Fruit fly (Drosophila melanogaster): ENCODE measurements around the gene CG13284.

The CG13284 gene

dm6 chr2L:16824905-16825333 lies 23.6 kb downstream of the CG13284 start, which contains the start of gene Cse1 (continued):
- TF ChIP-seq inv (GFP tag; IDR thresholded peaks at IDR 0.05; ENCODE audit: partially characterized antibody) (peak; percentile 55; the same call in 1 of the 2 replicates), pzg (GFP tag; optimal IDR thresholded peaks at IDR 0.05) (peak; percentile 34), pfk (GFP tag; optimal IDR thresholded peaks at IDR 0.05) (no peak), nerfin-1 (tag; optimal IDR thresholded peaks at IDR 0.05) (peak; percentile 98)

- TF ChIP-seq Hmx (GFP tag; optimal IDR thresholded peaks at IDR 0.05) (no peak), chm (GFP tag; IDR thresholded peaks at IDR 0.05) (no peak), Lim3 (GFP tag; IDR thresholded peaks at IDR 0.05) (no peak)
Measured at dm6 chr2L:16820993-16821392, 27.5 kb downstream of the CG13284 start, which contains the start of gene CG13280. Gene CG13280, minus strand, starts transcription at chr2L:16821093.

- TF ChIP-seq Pdp1 (GFP tag; optimal IDR thresholded peaks at IDR 0.05) (peak in 1 of 2 experiments; percentile 19), grau (tag; optimal IDR thresholded peaks at IDR 0.05) (peak; percentile 37), Hmr (GFP tag; optimal IDR thresholded peaks at IDR 0.05) (peak; percentile 61), CG12219 (GFP tag; optimal IDR thresholded peaks at IDR 0.05) (peak; percentile 31), ac (GFP tag; optimal IDR thresholded peaks at IDR 0.05) (no peak), CG31224 (GFP tag; IDR thresholded peaks at IDR 0.05) (peak; percentile 89), gcm (GFP tag; optimal IDR thresholded peaks at IDR 0.05) (peak; percentile 40), CG34376 (GFP tag; optimal IDR thresholded peaks at IDR 0.05) (peak; percentile 71), grn (GFP tag; optimal IDR thresholded peaks at IDR 0.05) (peak; percentile 32), CG10147 (GFP tag; optimal IDR thresholded peaks at IDR 0.05) (peak; percentile 28), ara (GFP tag; IDR thresholded peaks at IDR 0.05) (0 out of 2 replicates have a peak, but pooled peaks have one; percentile 31), schlank (tag; optimal IDR thresholded peaks at IDR 0.05) (peak; percentile 10), PHDP (tag; optimal IDR thresholded peaks at IDR 0.05) (peak; percentile 74), CG18599 (GFP tag; optimal IDR thresholded peaks at IDR 0.05) (peak; percentile 36), kah (GFP tag; optimal IDR thresholded peaks at IDR 0.05) (peak; percentile 4), CrebB (tag; optimal IDR thresholded peaks at IDR 0.05) (peak; percentile 37), Oli (tag; optimal IDR thresholded peaks at IDR 0.05) (peak; percentile 7), Hr78 (GFP tag; optimal IDR thresholded peaks at IDR 0.05) (peak in 1 of 2 experiments; percentile 88), abd-A (tag; optimal IDR thresholded peaks at IDR 0.05) (no peak), CG12071 (GFP tag; optimal IDR thresholded peaks at IDR 0.05) (peak; percentile 28), Med (GFP tag) (peak; percentile 29), CG15514 (GFP tag; optimal IDR thresholded peaks at IDR 0.05) (peak; percentile 32), CG13296 (GFP tag; optimal IDR thresholded peaks at IDR 0.05) (peak; percentile 79), Dek (tag; optimal IDR thresholded peaks at IDR 0.05) (peak; percentile 5), fd3F (GFP tag; optimal IDR thresholded peaks at IDR 0.05) (peak; percentile 1), Opbp (GFP tag; IDR thresholded peaks at IDR 0.05; ENCODE audit: partially characterized antibody) (no peak), CG12769 (tag; optimal IDR thresholded peaks at IDR 0.05) (no peak), CG5245 (GFP tag; optimal IDR thresholded peaks at IDR 0.05) (no peak), CG15601 (tag; optimal IDR thresholded peaks at IDR 0.05) (peak; percentile 12), CG13424 (tag; optimal IDR thresholded peaks at IDR 0.05) (peak; percentile 17), ftz-f1 (GFP tag; optimal IDR thresholded peaks at IDR 0.05) (no peak), CG17359 (tag; optimal IDR thresholded peaks at IDR 0.05) (peak; percentile 14), CG10543 (GFP tag; optimal IDR thresholded peaks at IDR 0.05) (peak; percentile 52), CG2889 (GFP tag; IDR thresholded peaks at IDR 0.05) (no peak), danr (GFP tag; IDR thresholded peaks at IDR 0.05) (no peak), Fer2 (tag; optimal IDR thresholded peaks at IDR 0.05) (peak; percentile 38), CG2678 (tag; optimal IDR thresholded peaks at IDR 0.05) (peak; percentile 72), sug (tag; optimal IDR thresholded peaks at IDR 0.05) (peak; percentile 83)
Measured at dm6 chr2L:16819714-16820113, 28.8 kb downstream of the CG13284 start.
